Fruit fly (Drosophila melanogaster) whole organism, embryonic: Measurements from ENCODE around the gene Pex7.

Source experiments
- ATbp ChIP-seq: fragments of 200-800 bp; sonication (Bioruptor generic); optimal IDR thresholded peaks from 2 replicates; lab custom pipeline; 2017; ENCODE audit warnings: missing biosample characterization, mild to moderate bottlenecking, missing genetic modification characterization, missing genetic modification reagents
- Adf1 ChIP-seq: fragments of 200-800 bp; sonication (Bioruptor generic); IDR thresholded peaks from 2 replicates; pipeline ENCODE4 v1.3.6; 2022; ENCODE audit warnings: missing biosample characterization, missing genetic modification characterization
- CG10267 ChIP-seq: fragments of 200-800 bp; sonication (Bioruptor generic); optimal IDR thresholded peaks from 2 replicates; lab custom pipeline; 2018; ENCODE audit warnings: missing biosample characterization, mild to moderate bottlenecking, missing genetic modification characterization, moderate library complexity
- CG10274 ChIP-seq: fragments of 200-800 bp; sonication (Bioruptor generic); optimal IDR thresholded peaks from 3 replicates; lab custom pipeline; 2017; ENCODE audit warnings: missing biosample characterization, mild to moderate bottlenecking, missing genetic modification characterization
- CG10366 ChIP-seq: fragments of 200-800 bp; sonication (Bioruptor generic); IDR thresholded peaks from 2 replicates; pipeline ENCODE4 v1.3.6; 2022; ENCODE audit warnings: missing biosample characterization, missing genetic modification characterization
- CG11247 ChIP-seq: fragments of 200-800 bp; sonication (Bioruptor generic); IDR thresholded peaks from 2 replicates; pipeline ENCODE4 v1.3.6; 2022; ENCODE audit warnings: missing biosample characterization, missing genetic modification characterization
- CG15269 ChIP-seq: fragments of 200-800 bp; sonication (Bioruptor generic); optimal IDR thresholded peaks from 2 replicates; lab custom pipeline; 2018; ENCODE audit warnings: missing biosample characterization, mild to moderate bottlenecking, missing genetic modification characterization, moderate library complexity
- CG15696 ChIP-seq: fragments of 200-800 bp; sonication (Bioruptor generic); optimal IDR thresholded peaks from 2 replicates; lab custom pipeline; 2019; ENCODE audit warnings: missing biosample characterization, mild to moderate bottlenecking, missing genetic modification characterization, moderate library complexity
- CG16779 ChIP-seq: fragments of 200-800 bp; sonication (Bioruptor generic); IDR thresholded peaks from 2 replicates; pipeline ENCODE4 v1.3.6; 2022; ENCODE audit warnings: missing biosample characterization, missing genetic modification characterization
- CG17612 ChIP-seq: fragments of 200-800 bp; sonication (Bioruptor generic); IDR thresholded peaks from 2 replicates; pipeline ENCODE4 v1.3.6; 2022; ENCODE audit warnings: missing biosample characterization, missing genetic modification characterization
- CG1792 ChIP-seq: fragments of 200-800 bp; sonication (Bioruptor generic); optimal IDR thresholded peaks from 2 replicates; lab custom pipeline; 2016; ENCODE audit warnings: missing biosample characterization, missing genetic modification characterization
- CG33213 ChIP-seq: fragments of 200-800 bp; sonication (Bioruptor generic); optimal IDR thresholded peaks from 3 replicates; lab custom pipeline; 2016; ENCODE audit warnings: missing biosample characterization, missing genetic modification characterization
- CG3407 ChIP-seq: fragments of 200-800 bp; sonication (Bioruptor generic); optimal IDR thresholded peaks from 2 replicates; lab custom pipeline; 2018; ENCODE audit warnings: missing biosample characterization, mild to moderate bottlenecking, missing genetic modification characterization
- CG3838 ChIP-seq: fragments of 200-800 bp; sonication (Bioruptor generic); optimal IDR thresholded peaks from 3 replicates; lab custom pipeline; 2016; ENCODE audit warnings: missing biosample characterization, missing genetic modification characterization
- CG4820 ChIP-seq: fragments of 200-800 bp; sonication (Bioruptor generic); optimal IDR thresholded peaks from 3 replicates; lab custom pipeline; 2016; ENCODE audit warnings: missing biosample characterization, missing genetic modification characterization
- CG6175 ChIP-seq: fragments of 200-800 bp; sonication (Bioruptor generic); IDR thresholded peaks from 3 replicates; pipeline ENCODE4 v1.3.6; 2022; ENCODE audit warnings: missing biosample characterization, missing genetic modification characterization
- CG7357 ChIP-seq: fragments of 200-800 bp; sonication (Bioruptor generic); IDR thresholded peaks from 3 replicates; pipeline ENCODE4 v1.3.6; 2022; ENCODE audit warnings: missing biosample characterization, missing genetic modification characterization
- CG7839 ChIP-seq: fragments of 200-800 bp; sonication (Bioruptor generic); optimal IDR thresholded peaks from 3 replicates; lab custom pipeline; 2018; ENCODE audit warnings: missing biosample characterization, mild to moderate bottlenecking, missing genetic modification characterization, moderate library complexity
- CHES-1-like ChIP-seq: fragments of 200-800 bp; sonication (Bioruptor generic); optimal IDR thresholded peaks from 2 replicates; lab custom pipeline; 2016; ENCODE audit warnings: missing biosample characterization, missing genetic modification characterization
- CoRest ChIP-seq: fragments of 200-800 bp; sonication (Bioruptor generic); optimal IDR thresholded peaks from 3 replicates; lab custom pipeline; 2018; ENCODE audit warnings: missing biosample characterization, mild to moderate bottlenecking, missing genetic modification characterization, moderate library complexity
- D19B ChIP-seq: fragments of 200-800 bp; sonication (Bioruptor generic); optimal IDR thresholded peaks from 2 replicates; lab custom pipeline; 2017; ENCODE audit warnings: missing biosample characterization, mild to moderate bottlenecking, missing genetic modification characterization
- Dad ChIP-seq: fragments of 200-800 bp; sonication (Bioruptor generic); optimal IDR thresholded peaks from 3 replicates; lab custom pipeline; 2016; ENCODE audit warnings: missing biosample characterization, missing genetic modification characterization
- Dp ChIP-seq: fragments of 200-800 bp; sonication (Bioruptor generic); optimal IDR thresholded peaks from 2 replicates; lab custom pipeline; 2018; ENCODE audit warnings: missing biosample characterization, mild to moderate bottlenecking, missing genetic modification characterization, moderate library complexity
- ERR ChIP-seq: fragments of 200-800 bp; sonication (Bioruptor generic); optimal IDR thresholded peaks from 2 replicates; lab custom pipeline; 2016; ENCODE audit warnings: missing biosample characterization, missing genetic modification characterization
- Fer3 ChIP-seq: fragments of 200-800 bp; sonication (Bioruptor generic); optimal IDR thresholded peaks from 2 replicates; lab custom pipeline; 2018; ENCODE audit warnings: missing biosample characterization, mild to moderate bottlenecking, missing genetic modification characterization, moderate library complexity
- GATAe ChIP-seq: fragments of 200-800 bp; sonication (Bioruptor generic); conservative IDR thresholded peaks from 2 replicates; pipeline ENCODE4 v1.3.6; 2022; ENCODE audit warnings: missing biosample characterization, missing genetic modification characterization
- H2.0 ChIP-seq: fragments of 200-800 bp; sonication (Bioruptor generic); IDR thresholded peaks from 2 replicates; pipeline ENCODE4 v1.3.6; 2022; ENCODE audit warnings: missing biosample characterization, missing genetic modification characterization
- Hey ChIP-seq: fragments of 200-800 bp; sonication (Bioruptor generic); optimal IDR thresholded peaks from 3 replicates; lab custom pipeline; 2018; ENCODE audit warnings: missing biosample characterization, mild to moderate bottlenecking, missing genetic modification characterization
- Hr51 ChIP-seq, 2 experiments: fragments of 200-800 bp; sonication (Bioruptor generic); optimal IDR thresholded peaks; 2 replicates in 1 of 2; 3 replicates in 1 of 2; lab custom pipeline; 2016 to 2018; ENCODE audit warnings: missing biosample characterization in 2 of 2, missing genetic modification characterization in 2 of 2, mild to moderate bottlenecking in 1 of 2, moderate library complexity in 1 of 2
- Mes4 ChIP-seq: fragments of 200-800 bp; sonication (Bioruptor generic); optimal IDR thresholded peaks from 2 replicates; lab custom pipeline; 2016; ENCODE audit warnings: missing biosample characterization, missing genetic modification characterization
- Optix ChIP-seq: fragments of 200-800 bp; sonication (Bioruptor generic); IDR thresholded peaks from 3 replicates; pipeline ENCODE4 v1.3.6; 2022; ENCODE audit warnings: missing biosample characterization, missing genetic modification characterization
- Rfx ChIP-seq: fragments of 200-800 bp; sonication (Bioruptor generic); IDR thresholded peaks from 2 replicates; pipeline ENCODE4 v1.3.6; 2022; ENCODE audit warnings: missing biosample characterization, missing genetic modification characterization
- Sin3A ChIP-seq: fragments of >200 bp; optimal IDR thresholded peaks from 2 replicates; lab custom pipeline; 2018
- cato ChIP-seq: fragments of 200-800 bp; sonication (Bioruptor generic); optimal IDR thresholded peaks from 2 replicates; lab custom pipeline; 2016; ENCODE audit warnings: missing biosample characterization, missing genetic modification characterization, borderline replicate concordance
- chm ChIP-seq: fragments of 200-800 bp; sonication (Bioruptor generic); IDR thresholded peaks from 2 replicates; pipeline ENCODE4 v1.3.6; 2022; ENCODE audit warnings: missing biosample characterization, missing genetic modification characterization
- ci ChIP-seq: fragments of 200-800 bp; sonication (Bioruptor generic); IDR thresholded peaks from 3 replicates; pipeline ENCODE4 v1.3.6; 2022; ENCODE audit warnings: missing biosample characterization, missing genetic modification characterization
- disco-r ChIP-seq: fragments of 200-800 bp; sonication (Bioruptor generic); optimal IDR thresholded peaks from 2 replicates; lab custom pipeline; 2016; ENCODE audit warnings: missing biosample characterization, missing genetic modification characterization
- dmrt11E ChIP-seq: fragments of 200-800 bp; sonication (Bioruptor generic); optimal IDR thresholded peaks from 3 replicates; lab custom pipeline; 2018; ENCODE audit warnings: missing biosample characterization, mild to moderate bottlenecking, missing genetic modification characterization, moderate library complexity
- gcm ChIP-seq: fragments of 200-800 bp; sonication (Bioruptor generic); optimal IDR thresholded peaks from 2 replicates; lab custom pipeline; 2019; ENCODE audit warnings: missing biosample characterization, mild to moderate bottlenecking, missing genetic modification characterization, moderate library complexity
- gsb-n ChIP-seq: fragments of 200-800 bp; sonication (Bioruptor generic); optimal IDR thresholded peaks from 3 replicates; lab custom pipeline; 2018; ENCODE audit warnings: missing biosample characterization, mild to moderate bottlenecking, missing genetic modification characterization
- h ChIP-seq: fragments of >200 bp; optimal IDR thresholded peaks from 2 replicates; lab custom pipeline; 2017
- hbn ChIP-seq: fragments of 200-800 bp; sonication (Bioruptor generic); IDR thresholded peaks from 2 replicates; pipeline ENCODE4 v1.3.6; 2022; ENCODE audit warnings: missing biosample characterization, missing genetic modification characterization; ENCODE audit not compliant: partially characterized antibody
- lab ChIP-seq: fragments of 200-800 bp; sonication (Bioruptor generic); optimal IDR thresholded peaks from 3 replicates; lab custom pipeline; 2017; ENCODE audit warnings: missing biosample characterization, missing genetic modification characterization, mild to moderate bottlenecking, moderate library complexity, missing genetic modification reagents
- lola ChIP-seq, 3 experiments: fragments of >200 bp in 2 of 3; fragments of 200-800 bp in 1 of 3; sonication (Bioruptor generic) in 1 of 3; optimal IDR thresholded peaks; 2 replicates each; lab custom pipeline; 2017 to 2019; ENCODE audit warnings: missing biosample characterization in 3 of 3, missing genetic modification characterization in 3 of 3, mild to moderate bottlenecking in 1 of 3, moderate library complexity in 1 of 3
- org-1 ChIP-seq: fragments of 200-800 bp; sonication (Bioruptor generic); optimal IDR thresholded peaks from 2 replicates; lab custom pipeline; 2017; ENCODE audit warnings: missing biosample characterization, missing genetic modification characterization
- salm ChIP-seq: fragments of 200-800 bp; sonication (Bioruptor generic); optimal IDR thresholded peaks from 2 replicates; lab custom pipeline; 2018; ENCODE audit warnings: missing biosample characterization, mild to moderate bottlenecking, missing genetic modification characterization
- sens-2 ChIP-seq: fragments of 200-800 bp; sonication (Bioruptor generic); IDR thresholded peaks from 2 replicates; pipeline ENCODE4 v1.3.6; 2022; ENCODE audit warnings: missing biosample characterization, missing genetic modification characterization
- slbo ChIP-seq: fragments of 200-800 bp; sonication (Bioruptor generic); IDR thresholded peaks from 2 replicates; pipeline ENCODE4 v1.3.6; 2022; ENCODE audit warnings: missing biosample characterization, missing genetic modification characterization
- sob ChIP-seq: fragments of 200-800 bp; sonication (Bioruptor generic); IDR thresholded peaks from 2 replicates; pipeline ENCODE4 v1.3.6; 2022; ENCODE audit warnings: missing biosample characterization, missing genetic modification characterization
- tap ChIP-seq: fragments of 200-800 bp; optimal IDR thresholded peaks from 3 replicates; lab custom pipeline; 2019; ENCODE audit warnings: missing biosample characterization, mild to moderate bottlenecking, missing genetic modification characterization, moderate library complexity
- tna ChIP-seq: fragments of 200-800 bp; sonication (Bioruptor generic); IDR thresholded peaks from 2 replicates; pipeline ENCODE4 v1.3.6; 2022; ENCODE audit warnings: missing biosample characterization, missing genetic modification characterization; ENCODE audit not compliant: partially characterized antibody
- zen2 ChIP-seq: fragments of 200-800 bp; sonication (Bioruptor generic); IDR thresholded peaks from 3 replicates; pipeline ENCODE4 v1.3.6; 2022; ENCODE audit warnings: missing biosample characterization, missing genetic modification characterization; ENCODE audit not compliant: partially characterized antibody

Pex7 gene

DNA sequence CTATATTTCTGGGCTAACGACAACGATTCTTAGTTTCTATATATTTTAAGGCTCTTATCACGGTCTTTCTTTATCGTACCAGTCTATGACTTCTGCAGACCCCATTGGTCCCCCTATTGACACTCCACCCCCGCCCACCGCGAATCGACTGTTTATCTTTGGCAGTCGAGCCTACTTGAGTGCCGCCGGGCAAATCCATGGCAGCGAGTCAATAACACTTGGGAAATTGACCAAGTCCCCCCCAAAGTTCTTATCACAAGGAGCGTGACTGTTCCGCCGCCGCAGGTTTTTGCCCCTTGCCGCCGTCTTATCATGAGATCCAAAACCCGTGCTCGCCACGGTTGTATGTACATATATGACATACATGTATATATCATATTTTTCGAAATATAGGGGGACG lies 52.7 kb downstream of the Pex7 start (continued):
- no peak for TF ChIP-seq CG16779 (GFP tag; lab: Robert Waterston, UW)
- no peak for TF ChIP-seq Mes4
- peak; percentile 56 for TF ChIP-seq salm (tag; lab: Kevin White, UChicago)
- TF ChIP-seq h (lab: Kevin White, UChicago), result no peak
- TF ChIP-seq lola (GFP tag; optimal IDR thresholded peaks at IDR 0.05; lab: Kevin White, UChicago), result no peak
- peak; percentile 93 for TF ChIP-seq GATAe (GFP tag; lab: Robert Waterston, UW)
- peak; percentile 41; the same call in 1 of the 3 replicates for TF ChIP-seq ci (GFP tag; lab: Robert Waterston, UW)
- TF ChIP-seq CG4820 (GFP tag; lab: Kevin White, UChicago), result no peak
- TF ChIP-seq CG15269 (tag; lab: Kevin White, UChicago), result no peak
- no peak for TF ChIP-seq ATbp (GFP tag; lab: Kevin White, UChicago)
- no peak for TF ChIP-seq H2.0
- 0 out of 2 replicates have a peak, but pooled peaks have one; percentile 7 for TF ChIP-seq tna (GFP tag; lab: Robert Waterston, UW)
- peak; percentile 15 for TF ChIP-seq CG3407 (GFP tag; lab: Kevin White, UChicago)
- peak; percentile 59 for TF ChIP-seq CG15696 (tag; lab: Kevin White, UChicago)
- TF ChIP-seq chm (GFP tag; lab: Robert Waterston, UW), result peak; percentile 75
- TF ChIP-seq CG17612, result no peak
- no peak for TF ChIP-seq Dp (GFP tag; lab: Kevin White, UChicago)
- TF ChIP-seq zen2 (GFP tag; lab: Robert Waterston, UW), result no peak
- no peak for TF ChIP-seq CHES-1-like (GFP tag; lab: Kevin White, UChicago)
- TF ChIP-seq org-1 (GFP tag; lab: Kevin White, UChicago), result no peak
- TF ChIP-seq gsb-n (tag; lab: Kevin White, UChicago), result no peak
- TF ChIP-seq CG11247, result peak; percentile 35; the same call in 1 of the 2 replicates
- no peak for TF ChIP-seq cato (GFP tag; lab: Kevin White, UChicago)
- TF ChIP-seq Fer3 (tag; lab: Kevin White, UChicago), result no peak
- no peak for TF ChIP-seq CG33213
- TF ChIP-seq CoRest (tag; lab: Kevin White, UChicago), result no peak
- peak; percentile 1 for TF ChIP-seq tap
- no peak for TF ChIP-seq Optix (GFP tag; lab: Robert Waterston, UW)
- no peak for TF ChIP-seq D19B (GFP tag; lab: Kevin White, UChicago)
- TF ChIP-seq gcm (GFP tag; lab: Kevin White, UChicago), result no peak
- TF ChIP-seq CG6175 (GFP tag; lab: Robert Waterston, UW), result no peak
- TF ChIP-seq ERR (GFP tag; lab: Kevin White, UChicago), result no peak
- TF ChIP-seq sens-2 (GFP tag; lab: Robert Waterston, UW), result peak; percentile 49; the same call in 1 of the 2 replicates
- TF ChIP-seq Dad (GFP tag; lab: Kevin White, UChicago), result no peak
- TF ChIP-seq CG7357, result no peak
- peak; percentile 82 for TF ChIP-seq lab (GFP tag; lab: Kevin White, UChicago)
- TF ChIP-seq hbn (GFP tag; lab: Robert Waterston, UW), result no peak
- peak; percentile 30; the same call in 1 of the 2 replicates for TF ChIP-seq Adf1 (GFP tag; lab: Robert Waterston, UW)
- no peak for TF ChIP-seq CG1792 (GFP tag; lab: Kevin White, UChicago)
- TF ChIP-seq CG3838 (GFP tag; lab: Kevin White, UChicago), result no peak
- TF ChIP-seq CG10274 (GFP tag; lab: Kevin White, UChicago), result no peak
- TF ChIP-seq CG10267, result no peak
- no peak for TF ChIP-seq disco-r (GFP tag; lab: Kevin White, UChicago)
- no peak for TF ChIP-seq slbo (GFP tag; lab: Robert Waterston, UW)
- no peak for TF ChIP-seq CG10366 (GFP tag; lab: Robert Waterston, UW)
- no peak for TF ChIP-seq sob (GFP tag; lab: Robert Waterston, UW)
- TF ChIP-seq Hey, result peak; percentile 88
- TF ChIP-seq Sin3A (lab: Kevin White, UChicago), result no peak
- peak; percentile 12; the same call in 1 of the 2 replicates for TF ChIP-seq Rfx (GFP tag; lab: Robert Waterston, UW)
- TF ChIP-seq CG7839 (tag; lab: Kevin White, UChicago), result no peak
- no peak for TF ChIP-seq dmrt11E (tag; lab: Kevin White, UChicago)
- TF ChIP-seq Hr51 (GFP tag; optimal IDR thresholded peaks at IDR 0.05; lab: Kevin White, UChicago), result no peak
